Fruit fly (Drosophila melanogaster) whole organism, larva: Measurements from ENCODE around the gene esg.

Experiments used
- noc ChIP-seq: fragments of 200-800 bp; sonication (Bioruptor generic); optimal IDR thresholded peaks from 3 replicates; lab custom pipeline; 2019; ENCODE audit warnings: missing biosample characterization, mild to moderate bottlenecking, missing genetic modification characterization, moderate library complexity

Gene esg

dm6 chr2L:15327993-15328392 is 5.7 kb upstream of the esg start:
- no peak for TF ChIP-seq noc

- no peak for TF ChIP-seq noc
Observed at dm6 chr2L:15329382-15329781, 4.3 kb upstream of the esg start.

dm6 chr2L:15330641-15331040 is 3.0 kb upstream of the esg start:
- no peak for TF ChIP-seq noc

DNA sequence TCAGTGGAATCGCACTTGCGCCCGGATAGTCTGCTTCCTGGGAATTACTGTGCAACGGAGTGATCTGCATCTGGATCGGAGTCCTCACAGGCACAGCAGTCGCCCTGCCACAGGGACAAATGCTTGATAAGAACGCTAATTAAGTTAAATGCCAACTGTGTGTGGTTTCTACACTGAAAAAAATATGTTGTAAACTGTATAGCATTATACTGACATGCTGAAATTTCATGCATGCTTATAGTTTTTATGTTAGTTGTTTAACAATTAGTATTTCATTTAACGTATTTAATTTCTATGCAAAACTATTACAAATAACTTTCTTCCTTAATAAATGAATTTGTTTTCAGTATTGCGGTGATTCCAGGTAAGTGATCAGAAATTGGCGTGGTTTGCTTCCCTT is 2.3 kb upstream of the esg start:
- no peak for TF ChIP-seq noc

DNA sequence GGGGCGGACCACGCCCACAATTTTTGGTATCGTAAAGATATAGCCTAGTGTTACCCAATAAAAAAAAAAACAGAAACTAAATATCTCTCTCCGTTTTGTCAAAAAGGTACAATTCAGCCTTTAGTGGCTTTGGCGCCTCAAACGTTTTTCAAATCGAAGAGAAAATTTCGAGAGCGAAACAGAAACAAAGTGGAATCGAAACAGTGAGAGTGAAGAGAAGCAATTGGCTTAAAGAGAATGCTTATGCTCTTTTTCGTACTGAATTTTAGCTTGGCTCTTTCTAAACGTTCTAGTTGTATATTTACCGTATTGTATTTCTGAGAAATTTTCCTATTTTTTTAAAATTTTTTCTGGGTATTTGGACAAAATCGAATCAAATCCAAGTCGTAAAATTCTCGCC is 1.1 kb upstream of the esg start:
- TF ChIP-seq noc, result no peak

- TF ChIP-seq noc, result no peak
Observed at dm6 chr2L:15337248-15337848, 3.7 kb downstream of the esg start.

DNA sequence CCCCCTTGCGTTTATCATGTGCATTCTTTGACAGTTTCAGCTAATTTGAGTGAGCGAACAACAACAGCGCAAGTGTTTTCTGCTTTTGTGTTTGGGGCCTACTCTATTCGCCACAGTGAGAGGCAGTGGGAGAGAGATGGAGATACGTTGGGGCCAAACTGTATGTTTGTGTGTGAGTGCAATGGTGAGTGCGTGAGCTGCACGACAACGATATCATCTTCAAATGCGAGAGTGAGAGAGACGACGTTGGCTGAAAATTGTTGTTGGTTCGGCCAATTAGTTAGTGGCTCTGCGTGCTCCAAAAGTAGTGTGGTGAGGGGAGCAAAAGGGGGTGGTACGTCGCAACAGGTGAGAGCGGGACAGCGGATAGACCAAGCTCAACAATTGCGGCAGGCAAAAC is 5.9 kb downstream of the esg start:
- TF ChIP-seq noc, result no peak

DNA sequence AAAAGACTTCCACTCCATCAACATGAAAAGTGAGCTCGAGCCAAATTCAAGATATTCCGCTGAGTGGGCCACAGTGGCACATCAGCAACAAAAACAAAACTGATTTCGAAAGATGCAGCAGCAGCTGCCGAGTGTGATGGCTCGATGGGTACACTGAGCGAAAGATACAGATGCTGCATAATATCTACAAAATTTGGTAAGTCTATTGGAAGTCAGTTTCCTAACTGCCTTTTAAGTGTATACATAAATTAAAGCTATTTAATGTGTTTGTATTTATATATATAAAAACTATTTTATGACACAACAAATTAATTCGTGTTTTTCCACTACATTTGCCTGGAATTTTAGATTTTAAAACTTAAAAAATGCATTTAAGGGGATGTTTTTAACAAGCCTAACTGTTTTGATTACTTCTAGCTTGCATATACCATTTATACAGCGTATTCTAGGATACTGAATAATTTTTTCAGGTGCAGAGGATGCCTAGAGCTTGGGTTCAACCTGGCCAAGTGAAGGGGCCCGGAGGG is 9.8 kb downstream of the esg start:
- no peak for TF ChIP-seq noc

DNA sequence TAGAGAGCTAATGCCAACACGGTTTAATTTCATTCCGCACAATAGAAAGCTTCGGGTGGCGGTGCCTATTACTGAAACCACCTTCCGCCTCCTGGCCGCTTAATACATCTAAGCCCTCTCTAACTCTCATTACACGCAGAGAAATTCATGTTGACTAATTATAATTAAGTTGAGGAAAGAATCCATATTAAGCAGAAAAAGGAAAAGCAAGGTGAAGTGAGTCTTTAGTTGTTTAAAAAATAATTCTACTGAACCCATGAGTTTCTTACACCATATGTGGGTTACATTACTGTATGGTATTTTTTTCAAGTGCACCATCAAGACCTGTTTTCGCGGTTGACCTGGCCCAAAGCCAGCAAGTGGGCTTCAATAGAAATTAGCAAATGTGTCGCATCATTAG is 11.6 kb downstream of the esg start:
- no peak for TF ChIP-seq noc

dm6 chr2L:15349203-15349602 is 15.5 kb downstream of the esg start:
- TF ChIP-seq noc, result no peak

- TF ChIP-seq noc, result no peak
Observed at dm6 chr2L:15350882-15351281, 17.2 kb downstream of the esg start.

DNA sequence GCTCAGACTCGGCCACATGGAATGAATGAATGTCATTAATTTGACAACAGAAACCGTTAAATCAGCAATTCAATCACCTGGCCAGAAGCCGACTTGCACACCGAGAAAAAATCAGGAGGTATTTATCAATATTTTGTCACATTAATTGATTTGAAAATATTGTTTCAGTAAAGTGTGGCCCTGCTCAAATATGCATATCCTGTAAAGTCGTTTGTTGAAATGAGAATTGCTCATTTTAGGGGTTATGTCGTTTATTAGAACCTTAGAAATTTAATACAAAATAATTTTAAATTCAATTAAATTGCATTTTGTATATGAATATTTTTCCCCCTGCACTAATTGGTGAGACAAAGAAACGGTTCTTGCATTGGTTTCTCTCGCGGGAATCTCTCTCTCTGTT is 24.9 kb downstream of the esg start:
- no peak for TF ChIP-seq noc

DNA sequence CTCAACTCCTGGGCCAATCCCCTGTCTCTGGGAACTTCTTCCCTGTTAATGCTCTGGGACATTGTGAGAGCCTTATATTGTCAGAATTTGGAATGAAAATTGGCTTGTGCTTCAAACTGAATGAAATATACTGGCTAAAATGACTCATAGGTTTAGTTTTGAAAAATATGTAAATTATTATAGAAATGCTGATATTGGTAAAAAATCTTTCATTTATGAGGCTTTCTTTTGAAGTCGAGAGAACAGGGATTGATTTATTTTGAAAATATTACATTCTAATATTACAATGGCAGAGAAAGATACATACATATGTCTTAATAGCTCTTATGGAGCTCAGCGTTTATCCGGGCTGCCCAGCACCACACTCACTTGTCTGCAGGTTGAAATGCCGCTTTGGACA is 27.9 kb downstream of the esg start, which contains the start of gene CG15258:
TSS of gene CG15258 (minus strand) at position 101 of the 400 bp plus-strand sequence.
- no peak for TF ChIP-seq noc

dm6 chr2L:15364026-15364425 is 30.4 kb downstream of the esg start:
- TF ChIP-seq noc, result no peak

dm6 chr2L:15367607-15368006 is 33.9 kb downstream of the esg start:
- TF ChIP-seq noc, result no peak

dm6 chr2L:15370016-15370415 is 36.4 kb downstream of the esg start:
- no peak for TF ChIP-seq noc

- TF ChIP-seq noc, result no peak
Observed at dm6 chr2L:15370467-15370866, 36.8 kb downstream of the esg start.

- TF ChIP-seq noc, result no peak
Observed at dm6 chr2L:15371237-15371636, 37.6 kb downstream of the esg start.

DNA sequence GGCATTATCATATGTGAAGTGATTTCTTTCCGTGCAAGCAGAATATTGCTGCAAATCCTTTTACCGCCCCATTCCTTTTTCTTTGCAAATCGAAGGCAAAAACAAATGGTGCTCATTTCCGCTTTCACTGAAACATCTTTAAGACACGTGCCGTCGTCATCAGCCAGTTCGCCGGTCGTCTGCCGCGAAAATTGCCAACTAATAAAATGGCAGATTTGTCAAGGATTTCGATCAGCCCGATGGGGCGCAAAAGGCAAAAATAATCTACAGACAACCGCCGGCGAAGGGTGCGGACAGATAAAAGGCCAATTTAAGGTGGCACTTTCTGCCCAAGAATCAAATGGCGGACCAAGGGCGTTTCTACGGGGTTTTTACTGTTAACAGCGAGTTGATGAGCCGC is 38.3 kb downstream of the esg start:
- TF ChIP-seq noc, result no peak
